Fruit fly (Drosophila melanogaster): ENCODE data around the gene CG32536.

Gene CG32536

DNA sequence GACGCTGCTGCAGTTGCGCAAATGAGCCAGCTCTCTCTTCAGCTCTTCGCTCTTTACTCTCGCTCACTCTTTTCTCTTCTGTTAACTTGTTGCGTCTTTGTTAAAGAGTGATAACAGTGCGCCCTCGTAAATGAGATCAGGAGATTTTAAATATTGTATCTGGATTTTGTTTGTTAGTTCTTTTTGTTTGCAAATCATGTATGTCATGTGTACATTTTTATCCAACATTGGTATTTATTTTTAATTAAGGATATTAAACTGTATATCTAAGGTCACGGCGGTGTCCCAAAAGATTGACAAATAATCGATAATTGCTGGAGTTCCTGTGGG, 22.1 kb upstream of the CG32536 start (continued):
- TF ChIP-seq luna (GFP tag; optimal IDR thresholded peaks at IDR 0.05) (no peak), CG10565 (GFP tag; optimal IDR thresholded peaks at IDR 0.05) (no peak), ERR (GFP tag; optimal IDR thresholded peaks at IDR 0.05) (no peak), sd (tag; optimal IDR thresholded peaks at IDR 0.05) (no peak), NC2β (GFP tag; optimal IDR thresholded peaks at IDR 0.05) (peak; percentile 14), CG43689 (GFP tag; IDR thresholded peaks at IDR 0.05) (no peak), CG31388 (GFP tag; optimal IDR thresholded peaks at IDR 0.05) (no peak), ash1 (GFP tag; optimal IDR thresholded peaks at IDR 0.05) (no peak), CG1792 (GFP tag; optimal IDR thresholded peaks at IDR 0.05) (no peak), CG8924 (tag; optimal IDR thresholded peaks at IDR 0.05) (peak; percentile 0), grau (tag; optimal IDR thresholded peaks at IDR 0.05) (peak; percentile 98), CG9876 (GFP tag; optimal IDR thresholded peaks at IDR 0.05) (no peak), az2 (GFP tag; optimal IDR thresholded peaks at IDR 0.05) (peak; percentile 24), CG9609 (GFP tag; optimal IDR thresholded peaks at IDR 0.05) (no peak), sens (GFP tag) (peak; percentile 89), Hsf (GFP tag; optimal IDR thresholded peaks at IDR 0.05) (peak; percentile 32), CG11247 (GFP tag; IDR thresholded peaks at IDR 0.05) (0 out of 2 replicates have a peak, but pooled peaks have one; percentile 35), CG10147 (GFP tag; optimal IDR thresholded peaks at IDR 0.05) (no peak), CG6683 (GFP tag; optimal IDR thresholded peaks at IDR 0.05) (no peak), Max (GFP tag; optimal IDR thresholded peaks at IDR 0.05) (peak; percentile 52), bab2 (GFP tag; optimal IDR thresholded peaks at IDR 0.05) (peak; percentile 36), fd102C (GFP tag; optimal IDR thresholded peaks at IDR 0.05) (peak; percentile 59), fu2 (GFP tag; optimal IDR thresholded peaks at IDR 0.05) (no peak), ranshi (GFP tag; IDR thresholded peaks at IDR 0.05) (peak; percentile 50; the same call in 1 of the 2 replicates), CG10959 (GFP tag; IDR thresholded peaks at IDR 0.05) (peak; percentile 42; the same call in 1 of the 2 replicates), Lpt (GFP tag; optimal IDR thresholded peaks at IDR 0.05) (no peak), sima (GFP tag; optimal IDR thresholded peaks at IDR 0.05) (peak; percentile 8), NfI (GFP tag; optimal IDR thresholded peaks at IDR 0.05) (peak; percentile 35), CG14710 (tag; optimal IDR thresholded peaks at IDR 0.05) (peak; percentile 33), CG18011 (GFP tag; optimal IDR thresholded peaks at IDR 0.05) (no peak), Awh (GFP tag; IDR thresholded peaks at IDR 0.05) (peak; percentile 66), CG7963 (GFP tag; IDR thresholded peaks at IDR 0.05; ENCODE audit: partially characterized antibody) (no peak), CG12391 (tag; optimal IDR thresholded peaks at IDR 0.05) (peak; percentile 67), slp2 (GFP tag; optimal IDR thresholded peaks at IDR 0.05) (no peak), Taf1 (GFP tag; IDR thresholded peaks at IDR 0.05) (0 out of 2 replicates have a peak, but pooled peaks have one; percentile 15), chinmo (GFP tag; IDR thresholded peaks at IDR 0.05; ENCODE audit: partially characterized antibody) (no peak), CG2712 (tag; optimal IDR thresholded peaks at IDR 0.05) (peak; percentile 68), CG3726 (GFP tag; IDR thresholded peaks at IDR 0.05) (0 out of 3 replicates have a peak, but pooled peaks have one; percentile 30), trem (tag; optimal IDR thresholded peaks at IDR 0.05) (peak; percentile 49), croc (GFP tag; conservative IDR thresholded peaks at IDR 0.05) (0 out of 3 replicates have a peak, but pooled peaks have one; percentile 24), Rfx (GFP tag; IDR thresholded peaks at IDR 0.05) (peak; percentile 74), yki (optimal IDR thresholded peaks at IDR 0.05) (peak; percentile 81), vnd (GFP tag; IDR thresholded peaks at IDR 0.05; ENCODE audit: partially characterized antibody) (no peak), nmo (GFP tag; optimal IDR thresholded peaks at IDR 0.05) (peak; percentile 22), CG5245 (GFP tag; optimal IDR thresholded peaks at IDR 0.05) (no peak), Ssrp (tag; optimal IDR thresholded peaks at IDR 0.05) (peak; percentile 24), stwl (tag; optimal IDR thresholded peaks at IDR 0.05) (peak; percentile 12), wek (GFP tag; optimal IDR thresholded peaks at IDR 0.05) (peak; percentile 3), MTF-1 (GFP tag; optimal IDR thresholded peaks at IDR 0.05; ENCODE audit: borderline replicate concordance) (peak; percentile 23), CG12942 (GFP tag; optimal IDR thresholded peaks at IDR 0.05) (peak; percentile 20), schlank (tag; optimal IDR thresholded peaks at IDR 0.05) (no peak), tin (GFP tag; optimal IDR thresholded peaks at IDR 0.05) (peak; percentile 18)

All from whole organism, embryonic.